Fruit fly (Drosophila melanogaster) whole organism, prepupa: ENCODE results near the gene CG11317.
A peak's percentile ranks its signal among the peaks of the same experiment; 100 is the strongest.

Source experiments
- CG11762 ChIP-seq: fragments of 200-800 bp; sonication (Bioruptor generic); optimal IDR thresholded peaks from 3 replicates; lab custom pipeline; 2016; ENCODE audit warnings: missing biosample characterization, missing genetic modification characterization; ENCODE audit not compliant: insufficient read depth
- CG15336 ChIP-seq: fragments of 200-800 bp; sonication (Bioruptor generic); IDR thresholded peaks from 2 replicates; pipeline ENCODE4 v1.3.6; 2022; ENCODE audit warnings: missing biosample characterization, missing genetic modification characterization
- CG1621 ChIP-seq: fragments of 200-800 bp; sonication (Bioruptor generic); optimal IDR thresholded peaks from 3 replicates; lab custom pipeline; 2018; ENCODE audit warnings: missing biosample characterization, mild to moderate bottlenecking, missing genetic modification characterization
- CG16779 ChIP-seq: fragments of 200-800 bp; sonication (Bioruptor generic); optimal IDR thresholded peaks from 3 replicates; lab custom pipeline; 2017; ENCODE audit warnings: missing biosample characterization, mild to moderate bottlenecking, missing genetic modification characterization
- CG34406 ChIP-seq: fragments of 200-800 bp; sonication (Bioruptor generic); optimal IDR thresholded peaks from 3 replicates; lab custom pipeline; 2016; ENCODE audit warnings: missing biosample characterization, missing genetic modification characterization
- CG7368 ChIP-seq: fragments of 200-800 bp; sonication (Bioruptor generic); optimal IDR thresholded peaks from 3 replicates; lab custom pipeline; 2016; ENCODE audit warnings: missing biosample characterization, missing genetic modification characterization
- CG8119 ChIP-seq: fragments of 200-800 bp; sonication (Bioruptor generic); IDR thresholded peaks from 3 replicates; pipeline ENCODE4 v1.3.6; 2022; ENCODE audit warnings: missing biosample characterization, missing genetic modification characterization
- OdsH ChIP-seq: fragments of 200-800 bp; sonication (Bioruptor generic); optimal IDR thresholded peaks from 3 replicates; lab custom pipeline; 2016; ENCODE audit warnings: missing biosample characterization, missing genetic modification characterization
- Smox ChIP-seq: fragments of 200-800 bp; sonication (Bioruptor generic); optimal IDR thresholded peaks from 3 replicates; lab custom pipeline; 2016; ENCODE audit warnings: missing biosample characterization, missing genetic modification characterization
- esn ChIP-seq: fragments of 200-800 bp; sonication (Bioruptor generic); optimal IDR thresholded peaks from 2 replicates; lab custom pipeline; 2016; ENCODE audit warnings: missing biosample characterization, mild to moderate bottlenecking, missing genetic modification characterization, moderate library complexity
- fkh ChIP-seq: fragments of 200-800 bp; sonication (Bioruptor generic); optimal IDR thresholded peaks from 3 replicates; lab custom pipeline; 2017; ENCODE audit warnings: missing biosample characterization, mild to moderate bottlenecking, missing genetic modification characterization, moderate library complexity
- spab ChIP-seq: fragments of 200-800 bp; sonication (Bioruptor generic); optimal IDR thresholded peaks from 2 replicates; lab custom pipeline; 2017; ENCODE audit warnings: missing biosample characterization, mild to moderate bottlenecking, missing genetic modification characterization, missing genetic modification reagents
- ss ChIP-seq, 2 experiments: fragments of 200-800 bp; sonication (Bioruptor generic); optimal IDR thresholded peaks; 2 replicates in 1 of 2; 3 replicates in 1 of 2; lab custom pipeline; 2017 to 2018; ENCODE audit warnings: mild to moderate bottlenecking in 2 of 2, missing biosample characterization in 2 of 2, missing genetic modification characterization in 2 of 2, moderate library complexity in 1 of 2

DNA sequence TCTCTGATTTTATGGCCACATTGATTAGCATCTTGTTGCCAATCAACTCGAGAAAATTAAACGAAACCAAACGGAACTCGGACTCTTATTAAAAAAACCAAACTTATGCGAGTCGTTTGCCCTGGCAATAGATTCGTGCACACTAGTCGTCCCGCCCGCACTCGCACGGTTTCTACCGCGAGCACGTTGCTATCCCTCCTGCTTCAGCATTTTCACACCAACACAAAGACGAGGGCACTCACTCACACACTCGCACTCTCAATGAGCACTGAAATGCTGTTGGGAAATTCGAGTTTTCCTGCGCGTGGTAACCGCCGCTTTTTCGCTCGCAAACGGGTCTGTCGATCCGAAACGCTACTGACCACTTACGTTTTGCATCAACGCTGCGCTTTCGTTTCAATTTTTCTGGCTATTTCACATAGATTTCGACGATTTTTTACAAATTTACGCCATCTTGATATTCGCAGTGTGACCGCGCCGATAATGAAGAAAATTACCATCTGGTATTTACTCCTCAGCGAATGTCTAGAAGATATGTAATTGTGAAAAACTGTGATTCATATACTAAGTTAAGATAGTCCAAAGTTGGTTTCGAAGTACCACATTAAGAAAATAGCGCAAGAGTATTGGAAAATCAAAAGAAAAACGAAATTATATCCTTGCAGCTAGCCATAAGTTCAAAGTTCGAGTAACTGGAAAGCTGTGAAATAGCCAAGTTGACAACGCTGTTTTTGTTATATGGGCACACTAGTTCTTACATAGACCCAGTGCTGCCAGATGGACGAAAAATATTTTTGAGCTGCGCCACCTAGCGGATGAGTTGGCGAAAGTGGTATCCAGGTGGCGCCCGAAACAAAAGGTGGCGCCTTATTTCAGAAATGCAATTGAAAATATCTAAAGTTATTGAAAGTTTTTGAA is 36.2 kb downstream of the CG11317 start, which contains the start of gene dco:
- no peak for TF ChIP-seq CG7368 (GFP tag; lab: Kevin White, UChicago)
- no peak for TF ChIP-seq CG15336 (GFP tag; lab: Robert Waterston, UW)
- no peak for TF ChIP-seq spab (GFP tag; lab: Kevin White, UChicago)
- no peak for TF ChIP-seq CG11762 (GFP tag; lab: Kevin White, UChicago)
- no peak for TF ChIP-seq CG8119
- peak; percentile 51 for TF ChIP-seq esn
- no peak for TF ChIP-seq CG34406 (GFP tag; lab: Kevin White, UChicago)
- no peak for TF ChIP-seq CG16779 (tag; lab: Kevin White, UChicago)
- TF ChIP-seq ss (GFP tag; optimal IDR thresholded peaks at IDR 0.05; lab: Kevin White, UChicago), result no peak
- no peak for TF ChIP-seq OdsH
- TF ChIP-seq fkh, result no peak
- no peak for TF ChIP-seq CG1621 (tag; lab: Kevin White, UChicago)
- peak; percentile 5 for TF ChIP-seq Smox (GFP tag; lab: Kevin White, UChicago)
